Fruit fly (Drosophila melanogaster) ovary, adult (tissue): Measurements from ENCODE around the gene Dph5.

ENCODE experiments used
- CG17801 ChIP-seq: fragments of 200-800 bp; optimal IDR thresholded peaks from 2 replicates; lab custom pipeline; 2019; ENCODE audit warnings: missing biosample characterization, mild to moderate bottlenecking, missing genetic modification characterization, moderate library complexity; ENCODE audit not compliant: partially characterized antibody

Dph5 gene

dm6 chr3R:22582981-22583380 is at the start of gene Dph5:
Gene Dph5, minus strand, starts transcription at chr3R:22583225.
- no peak for TF ChIP-seq CG17801 (GFP tag; lab: Kevin White, UChicago)

dm6 chr3R:22632181-22632580 is 49.2 kb upstream of the Dph5 start:
- no peak for TF ChIP-seq CG17801 (GFP tag; lab: Kevin White, UChicago)

dm6 chr3R:22631156-22631555 is 48.1 kb upstream of the Dph5 start:
- TF ChIP-seq CG17801 (GFP tag; lab: Kevin White, UChicago), result no peak

dm6 chr3R:22629174-22629573 is 46.1 kb upstream of the Dph5 start:
- no peak for TF ChIP-seq CG17801 (GFP tag; lab: Kevin White, UChicago)

- no peak for TF ChIP-seq CG17801 (GFP tag; lab: Kevin White, UChicago)
These were observed 45.0 kb upstream of the Dph5 start for dm6 chr3R:22627936-22628513.

dm6 chr3R:22626842-22627392 is 43.9 kb upstream of the Dph5 start:
- TF ChIP-seq CG17801 (GFP tag; lab: Kevin White, UChicago), result peak; percentile 65

dm6 chr3R:22626334-22626688 is 43.3 kb upstream of the Dph5 start:
- TF ChIP-seq CG17801 (GFP tag; lab: Kevin White, UChicago), result no peak

- TF ChIP-seq CG17801 (GFP tag; lab: Kevin White, UChicago), result peak; percentile 24
These were observed 42.7 kb upstream of the Dph5 start for dm6 chr3R:22625514-22626333.

- TF ChIP-seq CG17801 (GFP tag; lab: Kevin White, UChicago), result peak; percentile 83
These were observed 41.7 kb upstream of the Dph5 start for dm6 chr3R:22624737-22625136.

- TF ChIP-seq CG17801 (GFP tag; lab: Kevin White, UChicago), result peak; percentile 8
These were observed 35.3 kb upstream of the Dph5 start, which contains the start of gene mRpL45 for dm6 chr3R:22618280-22618679. Gene mRpL45, plus strand, starts transcription at chr3R:22618492.

dm6 chr3R:22616211-22616610 is 33.2 kb upstream of the Dph5 start, which contains the start of gene CG31161:
Gene CG31161, plus strand, starts transcription at chr3R:22616511.
- no peak for TF ChIP-seq CG17801 (GFP tag; lab: Kevin White, UChicago)

dm6 chr3R:22613448-22613847 is 30.4 kb upstream of the Dph5 start, which contains the start of the genes CG31156 and mRRF2:
Gene CG31156, minus strand, starts transcription at chr3R:22613656.
Gene mRRF2, plus strand, starts transcription at chr3R:22613686.
- no peak for TF ChIP-seq CG17801 (GFP tag; lab: Kevin White, UChicago)

- TF ChIP-seq CG17801 (GFP tag; lab: Kevin White, UChicago), result no peak
These were observed 26.2 kb upstream of the Dph5 start, which contains the start of gene CG13843 for dm6 chr3R:22609185-22609584. Gene CG13843, plus strand, starts transcription at chr3R:22609485.

dm6 chr3R:22602783-22603182 is 19.8 kb upstream of the Dph5 start:
- no peak for TF ChIP-seq CG17801 (GFP tag; lab: Kevin White, UChicago)

dm6 chr3R:22598759-22599158 is 15.7 kb upstream of the Dph5 start:
- no peak for TF ChIP-seq CG17801 (GFP tag; lab: Kevin White, UChicago)
